Fruit fly (Drosophila melanogaster) whole organism, adult: Measurements from ENCODE around the gene gammaSnap2.

ENCODE experiments used
- CG7045 ChIP-seq: fragments of 200-800 bp; sonication (Bioruptor generic); optimal IDR thresholded peaks from 2 replicates; lab custom pipeline; 2017; ENCODE audit warnings: missing biosample characterization, mild to moderate bottlenecking, missing genetic modification characterization
- Crg-1 ChIP-seq: fragments of 200-800 bp; sonication (Bioruptor generic); optimal IDR thresholded peaks from 2 replicates; lab custom pipeline; 2016; ENCODE audit warnings: missing biosample characterization, missing genetic modification characterization
- Mnt ChIP-seq: fragments of 200-800 bp; sonication (Bioruptor generic); optimal IDR thresholded peaks from 2 replicates; lab custom pipeline; 2016; ENCODE audit warnings: missing biosample characterization, mild to moderate bottlenecking, missing genetic modification characterization
- kay ChIP-seq: fragments of 200-800 bp; sonication (Bioruptor generic); peaks from one replicate; lab custom pipeline; 2016; ENCODE audit warnings: missing biosample characterization, missing genetic modification characterization, borderline replicate concordance
- pad ChIP-seq: fragments of 200-800 bp; sonication (Bioruptor generic); optimal IDR thresholded peaks from 3 replicates; lab custom pipeline; 2017; ENCODE audit warnings: missing biosample characterization, missing genetic modification characterization, mild to moderate bottlenecking, moderate library complexity, missing genetic modification reagents
- tj ChIP-seq: fragments of 200-800 bp; sonication (Bioruptor generic); optimal IDR thresholded peaks from 3 replicates; lab custom pipeline; 2017; ENCODE audit warnings: missing biosample characterization, mild to moderate bottlenecking, missing genetic modification characterization, moderate library complexity

DNA sequence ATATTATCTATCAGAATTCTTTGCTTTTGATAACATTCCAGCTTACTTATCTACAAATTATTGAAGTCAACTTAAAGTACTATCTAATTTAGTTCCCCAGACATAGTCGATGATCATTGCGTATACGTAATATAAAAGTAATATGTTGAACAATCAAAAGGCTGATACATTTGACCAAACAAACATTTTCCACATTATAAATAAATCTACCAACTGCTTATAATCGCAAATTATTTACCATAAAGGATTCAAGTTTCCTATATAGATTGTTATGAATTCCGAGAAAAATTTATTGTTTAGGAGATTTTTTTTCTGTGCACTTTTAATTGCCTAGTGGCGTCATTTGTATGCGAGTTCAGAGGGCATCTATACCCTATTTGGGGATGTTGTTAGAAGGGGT is 34.5 kb downstream of the gammaSnap2 start:
- TF ChIP-seq CG7045 (GFP tag; lab: Kevin White, UChicago) (no peak), pad (GFP tag; lab: Kevin White, UChicago) (no peak), Crg-1 (GFP tag; lab: Kevin White, UChicago) (no peak), Mnt (GFP tag; lab: Kevin White, UChicago) (no peak), tj (GFP tag; lab: Kevin White, UChicago) (no peak), kay (no peak)
